Worm (Caenorhabditis elegans) whole organism, L4 larva: Measurements from ENCODE around the gene F26F2.5.

Experiments used
- D1046.2 ChIP-seq: fragments of 200-800 bp; sonication (Bioruptor generic); IDR thresholded peaks from 2 replicates; pipeline ENCODE4 v1.3.6; 2022; ENCODE audit warnings: missing genetic modification characterization, missing compliant biosample characterization
- R02D3.7 ChIP-seq: fragments of 150-350 bp; sonication (generic microtip); optimal IDR thresholded peaks from 3 replicates; lab custom pipeline; 2014; ENCODE audit warnings: missing biosample characterization, missing genetic modification characterization
- ces-1 ChIP-seq: fragments of 150-350 bp; sonication (generic microtip); optimal IDR thresholded peaks from 4 replicates; lab custom pipeline; 2014; ENCODE audit warnings: missing biosample characterization, missing genetic modification reagents, missing genetic modification characterization
- fos-1 ChIP-seq: fragments of 150-350 bp; optimal IDR thresholded peaks from 2 replicates; lab custom pipeline; 2014; ENCODE audit warnings: missing biosample characterization, missing genetic modification characterization
- hlh-11 ChIP-seq: fragments of 200-800 bp; sonication (Bioruptor generic); optimal IDR thresholded peaks from 2 replicates; lab custom pipeline; 2018; ENCODE audit warnings: mild to moderate bottlenecking, missing genetic modification characterization, missing compliant biosample characterization
- mdl-1 ChIP-seq, 2 experiments: fragments of 150-350 bp in 1 of 2; sonication (generic microtip) in 1 of 2; optimal IDR thresholded peaks; 2 replicates each; lab custom pipeline; 2014 to 2017; ENCODE audit warnings: missing biosample characterization in 2 of 2, missing genetic modification characterization in 2 of 2
- mep-1 ChIP-seq: fragments of 150-350 bp; sonication (generic microtip); optimal IDR thresholded peaks from 3 replicates; lab custom pipeline; 2014; ENCODE audit warnings: missing biosample characterization, missing genetic modification characterization
- nhr-77 ChIP-seq: fragments of 150-350 bp; optimal IDR thresholded peaks from 2 replicates; lab custom pipeline; 2014; ENCODE audit warnings: missing biosample characterization, missing genetic modification characterization
- pha-4 ChIP-seq, 2 experiments: fragments of 150-350 bp in 1 of 2; fragments of 200-800 bp in 1 of 2; sonication (Bioruptor generic) in 1 of 2; IDR thresholded peaks in 1 of 2; optimal IDR thresholded peaks in 1 of 2; 2 replicates each; pipeline versions ENCODE4 v1.3.6 to Lab custom; 2014 to 2022; ENCODE audit warnings: missing genetic modification characterization in 2 of 2, missing genetic modification reagents in 2 of 2, missing biosample characterization in 1 of 2, missing compliant biosample characterization in 1 of 2
- snpc-4 ChIP-seq: fragments of 150-350 bp; optimal IDR thresholded peaks from 2 replicates; lab custom pipeline; 2014; ENCODE audit warnings: missing biosample characterization, missing genetic modification characterization
- spr-3 ChIP-seq: fragments of 200-800 bp; sonication (Bioruptor generic); optimal IDR thresholded peaks from 2 replicates; lab custom pipeline; 2018; ENCODE audit warnings: mild to moderate bottlenecking, missing genetic modification characterization, missing compliant biosample characterization
- unc-130 ChIP-seq: sonication (generic microtip); optimal IDR thresholded peaks from 2 replicates; lab custom pipeline; 2016; ENCODE audit warnings: missing genetic modification reagents, missing genetic modification characterization, missing compliant biosample characterization

DNA sequence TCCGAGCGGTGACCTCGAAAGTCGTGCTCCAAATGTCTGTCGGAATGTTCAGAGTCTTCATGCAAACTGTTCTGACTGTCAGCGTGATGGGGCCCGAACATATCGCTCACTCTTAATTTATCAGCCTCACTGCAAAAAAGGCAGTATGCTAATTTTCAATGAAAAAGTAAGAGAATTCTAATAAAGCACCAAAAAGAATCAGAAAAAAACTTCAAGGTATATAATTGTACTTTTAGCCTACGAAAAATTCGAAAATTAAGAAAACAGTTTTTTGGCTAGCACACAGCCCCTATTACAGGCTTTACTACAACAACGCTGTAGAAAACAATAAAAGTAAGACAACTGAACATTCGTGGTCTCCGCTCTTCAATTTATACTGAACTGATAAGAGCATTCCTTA lies 11.7 kb upstream of the F26F2.5 start, which contains the start of gene F26F2.1:
- TF ChIP-seq fos-1 (no peak), R02D3.7 (tag; lab: Kevin White, UChicago) (no peak), nhr-77 (tag; lab: Kevin White, UChicago) (no peak), unc-130 (no peak), D1046.2 (no peak), hlh-11 (no peak), mdl-1 (tag; optimal IDR thresholded peaks at IDR 0.05; lab: Kevin White, UChicago) (no peak), pha-4 (GFP tag; IDR thresholded peaks at IDR 0.05; lab: Robert Waterston, UW) (no peak), pha-4 (tag; optimal IDR thresholded peaks at IDR 0.05; lab: Kevin White, UChicago) (no peak), snpc-4 (tag; lab: Kevin White, UChicago) (no peak), spr-3 (GFP tag; lab: Kevin White, UChicago) (no peak), ces-1 (GFP tag; lab: Kevin White, UChicago) (no peak), mep-1 (no peak)
